Fruit fly (Drosophila melanogaster) whole organism, embryonic: ENCODE data around the gene CG42579.

Experiments
- CG13624 ChIP-seq: fragments of 200-800 bp; sonication (Bioruptor generic); optimal IDR thresholded peaks from 2 replicates; lab custom pipeline; 2016; ENCODE audit warnings: missing biosample characterization, missing genetic modification characterization
- CG15601 ChIP-seq: fragments of 200-800 bp; sonication (Bioruptor generic); optimal IDR thresholded peaks from 3 replicates; lab custom pipeline; 2019; ENCODE audit warnings: missing biosample characterization, mild to moderate bottlenecking, missing genetic modification characterization, moderate library complexity
- CG17612 ChIP-seq: fragments of 200-800 bp; sonication (Bioruptor generic); IDR thresholded peaks from 2 replicates; pipeline ENCODE4 v1.3.6; 2022; ENCODE audit warnings: missing biosample characterization, missing genetic modification characterization
- YL-1 ChIP-seq: fragments of 200-800 bp; sonication (Bioruptor generic); optimal IDR thresholded peaks from 3 replicates; lab custom pipeline; 2017; ENCODE audit warnings: missing biosample characterization, mild to moderate bottlenecking, missing genetic modification characterization
- ara ChIP-seq: fragments of 200-800 bp; sonication (Bioruptor generic); IDR thresholded peaks from 2 replicates; pipeline ENCODE4 v1.3.6; 2022; ENCODE audit warnings: missing biosample characterization, missing genetic modification characterization
- gt ChIP-seq: fragments of 200-800 bp; sonication (Bioruptor generic); IDR thresholded peaks from 2 replicates; pipeline ENCODE4 v1.3.6; 2022; ENCODE audit warnings: missing biosample characterization, missing genetic modification characterization
- jumu ChIP-seq: fragments of 200-800 bp; sonication (Bioruptor generic); optimal IDR thresholded peaks from 3 replicates; lab custom pipeline; 2016; ENCODE audit warnings: missing biosample characterization, missing genetic modification characterization
- oc ChIP-seq: fragments of 200-800 bp; sonication (Bioruptor generic); optimal IDR thresholded peaks from 2 replicates; lab custom pipeline; 2018; ENCODE audit warnings: missing biosample characterization, mild to moderate bottlenecking, missing genetic modification characterization, moderate library complexity
- phol ChIP-seq: fragments of 200-800 bp; sonication (Bioruptor generic); optimal IDR thresholded peaks from 3 replicates; lab custom pipeline; 2018; ENCODE audit warnings: missing biosample characterization, mild to moderate bottlenecking, missing genetic modification characterization, moderate library complexity
- tna ChIP-seq: fragments of 200-800 bp; sonication (Bioruptor generic); IDR thresholded peaks from 2 replicates; pipeline ENCODE4 v1.3.6; 2022; ENCODE audit warnings: missing biosample characterization, missing genetic modification characterization; ENCODE audit not compliant: partially characterized antibody

dm6 chrX:20503504-20503829 lies 24.0 kb upstream of the CG42579 start:
- TF ChIP-seq ara (no peak), YL-1 (GFP tag; lab: Kevin White, UChicago) (no peak), jumu (GFP tag; lab: Kevin White, UChicago) (no peak), CG15601 (tag; lab: Kevin White, UChicago) (no peak), CG13624 (GFP tag; lab: Kevin White, UChicago) (no peak), oc (tag; lab: Kevin White, UChicago) (no peak), tna (GFP tag; lab: Robert Waterston, UW) (no peak), gt (GFP tag; lab: Robert Waterston, UW) (no peak), CG17612 (no peak), phol (tag; lab: Kevin White, UChicago) (no peak)
